Worm (Caenorhabditis elegans) whole organism, midembryonic: ENCODE data around the gene T13C2.3.

Experiments
- flt-1 ChIP-seq: fragments of 200-800 bp; sonication (Bioruptor generic); IDR thresholded peaks from 2 replicates; pipeline ENCODE4 v1.3.6; 2022; ENCODE audit warnings: missing genetic modification characterization, missing compliant biosample characterization
- ref-1 ChIP-seq: fragments of 200-800 bp; sonication (Bioruptor generic); conservative IDR thresholded peaks from 2 replicates; pipeline ENCODE4 v1.3.6; 2022; ENCODE audit warnings: missing genetic modification reagents, missing genetic modification characterization, missing compliant biosample characterization

ce11 chrII:6838270-6838878 is 49.3 kb downstream of the T13C2.3 start:
- no peak for TF ChIP-seq flt-1 (GFP tag; lab: Robert Waterston, UW)
- TF ChIP-seq ref-1 (GFP tag; lab: Robert Waterston, UW) = no peak
